Worm (Caenorhabditis elegans): ENCODE data around the gene W09G12.7.

ce11 chrIV:1225596-1226232, 3.2 kb upstream of the W09G12.7 start, which contains the start of gene W09G12.8:
- TF ChIP-seq him-1 (tag; optimal IDR thresholded peaks at IDR 0.05) (no peak), W03F9.2 (tag; optimal IDR thresholded peaks at IDR 0.05) (no peak), dao-5 (tag; optimal IDR thresholded peaks at IDR 0.05) (no peak)

Measured in whole organism, L4/young adult.